Fruit fly (Drosophila melanogaster) whole organism, embryonic: Measurements from ENCODE around the gene Pex7.

ENCODE experiments used
- Atf-2 ChIP-seq: fragments of 200-800 bp; sonication (Bioruptor generic); optimal IDR thresholded peaks from 2 replicates; lab custom pipeline; 2016; ENCODE audit warnings: missing biosample characterization, missing genetic modification characterization
- Bgb ChIP-seq: fragments of 200-800 bp; sonication (Bioruptor generic); IDR thresholded peaks from 2 replicates; pipeline ENCODE4 v1.3.6; 2022; ENCODE audit warnings: missing biosample characterization, missing genetic modification characterization; ENCODE audit not compliant: partially characterized antibody
- Blimp-1 ChIP-seq: fragments of 200-800 bp; sonication (Bioruptor generic); optimal IDR thresholded peaks from 3 replicates; lab custom pipeline; 2018; ENCODE audit warnings: missing biosample characterization, missing genetic modification characterization, mild to moderate bottlenecking, moderate library complexity, missing genetic modification reagents
- CG12236 ChIP-seq: fragments of 200-800 bp; sonication (Bioruptor generic); optimal IDR thresholded peaks from 2 replicates; lab custom pipeline; 2016; ENCODE audit warnings: missing biosample characterization, missing genetic modification characterization
- CG13894 ChIP-seq: fragments of 200-800 bp; sonication (Bioruptor generic); optimal IDR thresholded peaks from 3 replicates; lab custom pipeline; 2018; ENCODE audit warnings: missing biosample characterization, mild to moderate bottlenecking, missing genetic modification characterization, moderate library complexity
- CG14667 ChIP-seq: fragments of 200-800 bp; sonication (Bioruptor generic); IDR thresholded peaks from 2 replicates; pipeline ENCODE4 v1.3.6; 2022; ENCODE audit warnings: missing biosample characterization, missing genetic modification characterization
- CG16779 ChIP-seq: fragments of 200-800 bp; sonication (Bioruptor generic); IDR thresholded peaks from 2 replicates; pipeline ENCODE4 v1.3.6; 2022; ENCODE audit warnings: missing biosample characterization, missing genetic modification characterization
- CG18476 ChIP-seq: fragments of 200-800 bp; sonication (Bioruptor generic); optimal IDR thresholded peaks from 2 replicates; lab custom pipeline; 2016; ENCODE audit warnings: missing biosample characterization, mild to moderate bottlenecking, missing genetic modification characterization
- CG32532 ChIP-seq: fragments of 200-800 bp; sonication (Bioruptor generic); IDR thresholded peaks from 2 replicates; pipeline ENCODE4 v1.3.6; 2022; ENCODE audit warnings: missing biosample characterization, missing genetic modification characterization
- CG3838 ChIP-seq: fragments of 200-800 bp; sonication (Bioruptor generic); optimal IDR thresholded peaks from 3 replicates; lab custom pipeline; 2016; ENCODE audit warnings: missing biosample characterization, missing genetic modification characterization
- CG3995 ChIP-seq: fragments of 200-800 bp; sonication (Bioruptor generic); optimal IDR thresholded peaks from 3 replicates; lab custom pipeline; 2016; ENCODE audit warnings: missing biosample characterization, missing genetic modification characterization
- CG42726 ChIP-seq: fragments of 200-800 bp; sonication (Bioruptor generic); IDR thresholded peaks from 2 replicates; pipeline ENCODE4 v1.3.6; 2022; ENCODE audit warnings: missing biosample characterization, missing genetic modification characterization; ENCODE audit not compliant: partially characterized antibody
- CG4360 ChIP-seq: fragments of 200-800 bp; sonication (Bioruptor generic); IDR thresholded peaks from 2 replicates; pipeline ENCODE4 v1.3.6; 2022; ENCODE audit warnings: missing biosample characterization, missing genetic modification characterization
- CG6654 ChIP-seq: fragments of 200-800 bp; sonication (Bioruptor generic); optimal IDR thresholded peaks from 2 replicates; lab custom pipeline; 2017; ENCODE audit warnings: missing biosample characterization, mild to moderate bottlenecking, missing genetic modification characterization
- CG7786 ChIP-seq: fragments of 200-800 bp; sonication (Bioruptor generic); optimal IDR thresholded peaks from 2 replicates; lab custom pipeline; 2016; ENCODE audit warnings: missing biosample characterization, missing genetic modification characterization
- CG8290 ChIP-seq, 3 experiments: fragments of 200-800 bp; sonication (Bioruptor generic); optimal IDR thresholded peaks; 2 replicates each; lab custom pipeline; 2016 to 2019; ENCODE audit warnings: missing biosample characterization in 3 of 3, missing genetic modification characterization in 3 of 3, mild to moderate bottlenecking in 2 of 3, moderate library complexity in 1 of 3
- CG8388 ChIP-seq: fragments of 200-800 bp; sonication (Bioruptor generic); optimal IDR thresholded peaks from 2 replicates; lab custom pipeline; 2019; ENCODE audit warnings: missing biosample characterization, mild to moderate bottlenecking, missing genetic modification characterization, moderate library complexity
- CG8765 ChIP-seq: fragments of 200-800 bp; sonication (Bioruptor generic); IDR thresholded peaks from 2 replicates; pipeline ENCODE4 v1.3.6; 2022; ENCODE audit warnings: missing biosample characterization, missing genetic modification characterization
- CG9215 ChIP-seq: fragments of 200-800 bp; sonication (Bioruptor generic); IDR thresholded peaks from 2 replicates; pipeline ENCODE4 v1.3.6; 2022; ENCODE audit warnings: missing biosample characterization, missing genetic modification characterization
- CG9727 ChIP-seq: fragments of 200-800 bp; sonication (Bioruptor generic); optimal IDR thresholded peaks from 3 replicates; lab custom pipeline; 2017; ENCODE audit warnings: missing biosample characterization, mild to moderate bottlenecking, missing genetic modification characterization
- ERR ChIP-seq: fragments of 200-800 bp; sonication (Bioruptor generic); optimal IDR thresholded peaks from 2 replicates; lab custom pipeline; 2016; ENCODE audit warnings: missing biosample characterization, missing genetic modification characterization
- GATAe ChIP-seq: fragments of 200-800 bp; sonication (Bioruptor generic); conservative IDR thresholded peaks from 2 replicates; pipeline ENCODE4 v1.3.6; 2022; ENCODE audit warnings: missing biosample characterization, missing genetic modification characterization
- H2.0 ChIP-seq: fragments of 200-800 bp; sonication (Bioruptor generic); IDR thresholded peaks from 2 replicates; pipeline ENCODE4 v1.3.6; 2022; ENCODE audit warnings: missing biosample characterization, missing genetic modification characterization
- HLH3B ChIP-seq: fragments of 200-800 bp; sonication (Bioruptor generic); IDR thresholded peaks from 2 replicates; pipeline ENCODE4 v1.3.6; 2022; ENCODE audit warnings: missing biosample characterization, missing genetic modification characterization
- HLHmδ ChIP-seq: fragments of 200-800 bp; sonication (Bioruptor generic); optimal IDR thresholded peaks from 2 replicates; lab custom pipeline; 2018; ENCODE audit warnings: missing biosample characterization, mild to moderate bottlenecking, missing genetic modification characterization, moderate library complexity
- MESR4 ChIP-seq: fragments of 200-800 bp; sonication (Bioruptor generic); optimal IDR thresholded peaks from 2 replicates; lab custom pipeline; 2018; ENCODE audit warnings: missing biosample characterization, mild to moderate bottlenecking, missing genetic modification characterization, moderate library complexity
- NC2α ChIP-seq: fragments of 200-800 bp; sonication (Bioruptor generic); optimal IDR thresholded peaks from 2 replicates; lab custom pipeline; 2016; ENCODE audit warnings: missing biosample characterization, missing genetic modification characterization
- Nf-YB ChIP-seq: fragments of 200-800 bp; sonication (Bioruptor generic); optimal IDR thresholded peaks from 3 replicates; lab custom pipeline; 2019; ENCODE audit warnings: missing biosample characterization, mild to moderate bottlenecking, missing genetic modification characterization, moderate library complexity
- Oli ChIP-seq: fragments of 200-800 bp; sonication (Bioruptor generic); optimal IDR thresholded peaks from 2 replicates; lab custom pipeline; 2018; ENCODE audit warnings: missing biosample characterization, mild to moderate bottlenecking, missing genetic modification characterization, moderate library complexity
- Pdp1 ChIP-seq, 2 experiments: fragments of 200-800 bp; sonication (Bioruptor generic); optimal IDR thresholded peaks; 3 replicates each; lab custom pipeline; 2016; ENCODE audit warnings: missing biosample characterization in 2 of 2, missing genetic modification characterization in 2 of 2, mild to moderate bottlenecking in 1 of 2, moderate library complexity in 1 of 2
- Rx ChIP-seq: fragments of 200-800 bp; sonication (Bioruptor generic); IDR thresholded peaks from 2 replicates; pipeline ENCODE4 v1.3.6; 2022; ENCODE audit warnings: missing biosample characterization, missing genetic modification characterization
- Spps ChIP-seq: fragments of 200-800 bp; sonication (Bioruptor generic); optimal IDR thresholded peaks from 2 replicates; lab custom pipeline; 2018; ENCODE audit warnings: missing biosample characterization, mild to moderate bottlenecking, missing genetic modification characterization
- Stat92E ChIP-seq, 3 experiments: fragments of >200 bp in 2 of 3; fragments of 200-800 bp in 1 of 3; sonication (Bioruptor generic) in 1 of 3; optimal IDR thresholded peaks; 2 replicates each; lab custom pipeline; 2017 to 2019; ENCODE audit warnings: missing biosample characterization in 3 of 3, missing genetic modification characterization in 3 of 3, mild to moderate bottlenecking in 1 of 3, moderate library complexity in 1 of 3
- ash1 ChIP-seq: fragments of 200-800 bp; sonication (Bioruptor generic); optimal IDR thresholded peaks from 2 replicates; lab custom pipeline; 2018; ENCODE audit warnings: missing biosample characterization, mild to moderate bottlenecking, missing genetic modification characterization
- bcd ChIP-seq: fragments of 200-800 bp; sonication (Bioruptor generic); optimal IDR thresholded peaks from 2 replicates; lab custom pipeline; 2017; ENCODE audit warnings: missing biosample characterization, mild to moderate bottlenecking, missing genetic modification characterization
- chif ChIP-seq, 2 experiments: fragments of 200-800 bp; sonication (Bioruptor generic); optimal IDR thresholded peaks; 3 replicates each; lab custom pipeline; 2016; ENCODE audit warnings: missing biosample characterization in 2 of 2, missing genetic modification characterization in 2 of 2
- kni ChIP-seq: fragments of 200-800 bp; sonication (Bioruptor generic); optimal IDR thresholded peaks from 3 replicates; lab custom pipeline; 2017; ENCODE audit warnings: mild to moderate bottlenecking, missing biosample characterization, missing genetic modification reagents, missing genetic modification characterization
- maf-S ChIP-seq: fragments of 200-800 bp; sonication (Bioruptor generic); optimal IDR thresholded peaks from 2 replicates; lab custom pipeline; 2016; ENCODE audit warnings: missing biosample characterization, missing genetic modification characterization
- mld ChIP-seq: fragments of 200-800 bp; sonication (Bioruptor generic); IDR thresholded peaks from 3 replicates; pipeline ENCODE4 v1.3.6; 2022; ENCODE audit warnings: missing biosample characterization, missing genetic modification characterization; ENCODE audit not compliant: partially characterized antibody
- pb ChIP-seq: fragments of 200-800 bp; sonication (Bioruptor generic); optimal IDR thresholded peaks from 3 replicates; lab custom pipeline; 2016; ENCODE audit warnings: missing biosample characterization, missing genetic modification characterization
- pho ChIP-seq: fragments of 200-800 bp; sonication (Bioruptor generic); optimal IDR thresholded peaks from 2 replicates; lab custom pipeline; 2016; ENCODE audit warnings: missing biosample characterization, missing genetic modification characterization
- sisA ChIP-seq: fragments of 200-800 bp; sonication (Bioruptor generic); IDR thresholded peaks from 2 replicates; pipeline ENCODE4 v1.3.6; 2022; ENCODE audit warnings: missing biosample characterization, missing genetic modification characterization
- slou ChIP-seq: fragments of 200-800 bp; sonication (Bioruptor generic); optimal IDR thresholded peaks from 3 replicates; lab custom pipeline; 2016; ENCODE audit warnings: missing biosample characterization, missing genetic modification characterization
- sr ChIP-seq: fragments of 200-800 bp; sonication (Bioruptor generic); IDR thresholded peaks from 3 replicates; pipeline ENCODE4 v1.3.6; 2022; ENCODE audit warnings: missing biosample characterization, missing genetic modification characterization
- ssp ChIP-seq: fragments of 200-800 bp; sonication (Bioruptor generic); IDR thresholded peaks from 2 replicates; pipeline ENCODE4 v1.3.6; 2022; ENCODE audit warnings: missing biosample characterization, missing genetic modification characterization
- stwl ChIP-seq: fragments of 200-800 bp; sonication (Bioruptor generic); optimal IDR thresholded peaks from 3 replicates; lab custom pipeline; 2018; ENCODE audit warnings: missing biosample characterization, mild to moderate bottlenecking, missing genetic modification characterization, moderate library complexity
- tin ChIP-seq: fragments of 200-800 bp; sonication (Bioruptor generic); optimal IDR thresholded peaks from 3 replicates; lab custom pipeline; 2016; ENCODE audit warnings: missing biosample characterization, missing genetic modification characterization
- trem ChIP-seq: fragments of 200-800 bp; optimal IDR thresholded peaks from 3 replicates; lab custom pipeline; 2019; ENCODE audit warnings: missing biosample characterization, mild to moderate bottlenecking, missing genetic modification characterization, moderate library complexity
- unpg ChIP-seq: fragments of 200-800 bp; sonication (Bioruptor generic); optimal IDR thresholded peaks from 3 replicates; lab custom pipeline; 2018; ENCODE audit warnings: missing biosample characterization, mild to moderate bottlenecking, missing genetic modification characterization, moderate library complexity
- yki ChIP-seq: fragments of >200 bp; optimal IDR thresholded peaks from 3 replicates; lab custom pipeline; 2018
- zfh2 ChIP-seq: fragments of 200-800 bp; sonication (Bioruptor generic); optimal IDR thresholded peaks from 2 replicates; lab custom pipeline; 2016; ENCODE audit warnings: missing biosample characterization, missing genetic modification characterization

Pex7 gene

DNA sequence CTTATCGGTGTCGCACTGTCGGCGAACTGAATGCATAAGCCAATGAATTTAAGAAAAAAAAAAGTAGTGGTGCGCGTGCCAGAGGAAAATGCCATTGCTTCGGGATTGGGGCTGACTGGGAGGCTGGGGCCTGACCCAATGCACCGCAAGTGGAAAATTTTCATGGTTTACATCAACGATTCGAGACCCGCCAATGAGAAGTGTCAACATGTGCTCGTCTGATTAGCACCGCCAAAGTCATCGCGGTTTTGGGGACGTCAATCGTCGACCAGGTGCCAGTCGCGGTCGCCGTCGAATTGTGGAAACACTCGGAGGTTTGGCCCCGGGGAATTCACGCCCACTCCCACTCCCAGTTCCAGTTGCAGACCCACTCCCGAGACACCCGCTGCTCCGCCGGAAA is 36.8 kb downstream of the Pex7 start (continued):
- TF ChIP-seq stwl (tag; lab: Kevin White, UChicago) (no peak), CG18476 (GFP tag; lab: Kevin White, UChicago) (no peak), pb (no peak), trem (tag; lab: Kevin White, UChicago) (no peak), Oli (no peak), CG12236 (GFP tag; lab: Kevin White, UChicago) (no peak), CG9727 (GFP tag; lab: Kevin White, UChicago) (peak; percentile 27), bcd (GFP tag; lab: Kevin White, UChicago) (no peak), Bgb (GFP tag; lab: Robert Waterston, UW) (no peak), Stat92E (GFP tag; optimal IDR thresholded peaks at IDR 0.05; lab: Kevin White, UChicago) (no peak), ERR (GFP tag; lab: Kevin White, UChicago) (no peak), tin (GFP tag; lab: Kevin White, UChicago) (no peak), mld (GFP tag; lab: Robert Waterston, UW) (no peak), CG16779 (GFP tag; lab: Robert Waterston, UW) (0 out of 2 replicates have a peak, but pooled peaks have one; percentile 24), sisA (no peak), CG3995 (GFP tag; lab: Kevin White, UChicago) (no peak), CG6654 (no peak), H2.0 (GFP tag; lab: Robert Waterston, UW) (no peak), kni (GFP tag; lab: Kevin White, UChicago) (peak; percentile 49), Atf-2 (GFP tag; lab: Kevin White, UChicago) (no peak), ash1 (GFP tag; lab: Kevin White, UChicago) (no peak), GATAe (GFP tag; lab: Robert Waterston, UW) (no peak), Nf-YB (GFP tag; lab: Kevin White, UChicago) (no peak), Spps (no peak), CG8290 (GFP tag; optimal IDR thresholded peaks at IDR 0.05; lab: Kevin White, UChicago) (no peak), CG8290 (tag; optimal IDR thresholded peaks at IDR 0.05; lab: Kevin White, UChicago) (peak in 1 of 2 experiments; percentile 59), unpg (GFP tag; lab: Kevin White, UChicago) (no peak), CG8765 (GFP tag; lab: Robert Waterston, UW) (no peak), CG32532 (GFP tag; lab: Robert Waterston, UW) (peak; percentile 20; the same call in 1 of the 2 replicates), HLH3B (GFP tag; lab: Robert Waterston, UW) (peak; percentile 49; the same call in 1 of the 2 replicates), CG14667 (GFP tag; lab: Robert Waterston, UW) (no peak), maf-S (no peak), sr (GFP tag; lab: Robert Waterston, UW) (0 out of 3 replicates have a peak, but pooled peaks have one; percentile 8), zfh2 (GFP tag; lab: Kevin White, UChicago) (no peak), slou (GFP tag; lab: Kevin White, UChicago) (no peak), CG4360 (GFP tag; lab: Robert Waterston, UW) (no peak), pho (no peak), yki (lab: Kevin White, UChicago) (no peak), MESR4 (GFP tag; lab: Kevin White, UChicago) (no peak), NC2α (GFP tag; lab: Kevin White, UChicago) (no peak), Pdp1 (GFP tag; optimal IDR thresholded peaks at IDR 0.05; lab: Kevin White, UChicago) (peak in 1 of 2 experiments; percentile 17), Rx (GFP tag; lab: Robert Waterston, UW) (no peak), CG8388 (GFP tag; lab: Kevin White, UChicago) (no peak), CG42726 (no peak), CG13894 (no peak), CG3838 (GFP tag; lab: Kevin White, UChicago) (no peak), chif (GFP tag; optimal IDR thresholded peaks at IDR 0.05; lab: Kevin White, UChicago) (no peak), CG7786 (GFP tag; lab: Kevin White, UChicago) (no peak), ssp (GFP tag; lab: Robert Waterston, UW) (no peak), CG9215 (GFP tag; lab: Robert Waterston, UW) (no peak), HLHmδ (no peak), Blimp-1 (peak; percentile 22)
